Worm (Caenorhabditis elegans): ENCODE data around the gene R08D7.5.

DNA sequence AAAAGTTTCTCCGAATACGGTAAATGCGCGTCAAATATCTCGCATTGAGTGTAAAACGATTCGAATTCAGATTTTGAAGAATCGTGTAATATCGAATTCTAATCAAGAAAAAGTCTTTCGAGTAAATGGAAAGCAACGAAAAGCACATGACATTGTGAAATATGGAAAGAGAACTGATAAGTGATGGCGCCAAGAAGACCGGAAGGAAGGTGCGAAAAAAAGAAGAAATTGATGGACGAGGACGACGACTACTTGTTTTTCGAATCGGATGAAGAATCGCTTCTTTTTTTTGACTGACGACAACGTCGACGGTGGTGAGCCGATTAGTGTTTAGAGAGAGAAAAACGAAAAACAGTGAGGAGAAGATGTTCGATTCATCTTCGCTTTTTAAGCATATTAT, 12.0 kb downstream of the R08D7.5 start:
- TF ChIP-seq Y116A8C.19 (tag; optimal IDR thresholded peaks at IDR 0.05; ENCODE audit: borderline replicate concordance) = no peak
- no peak for TF ChIP-seq ceh-82 (tag; optimal IDR thresholded peaks at IDR 0.05)
- no peak for TF ChIP-seq fkh-10 (GFP tag; optimal IDR thresholded peaks at IDR 0.05)
- TF ChIP-seq ama-1 (optimal IDR thresholded peaks at IDR 0.05) = no peak
- TF ChIP-seq nhr-237 (tag; optimal IDR thresholded peaks at IDR 0.05) = no peak
- TF ChIP-seq pqm-1 (tag; optimal IDR thresholded peaks at IDR 0.05) = no peak
- peak; percentile 49 for TF ChIP-seq nhr-85 (tag)
- TF ChIP-seq nhr-90 (tag; optimal IDR thresholded peaks at IDR 0.05; ENCODE audit: poor library complexity) = peak; percentile 31
- TF ChIP-seq sup-37 (GFP tag; optimal IDR thresholded peaks at IDR 0.05) = no peak
- peak; percentile 8 for TF ChIP-seq nhr-20 (tag; optimal IDR thresholded peaks at IDR 0.05)
- TF ChIP-seq tbx-2 (tag; optimal IDR thresholded peaks at IDR 0.05) = peak; percentile 42
